Fruit fly (Drosophila melanogaster) whole organism, larva: Measurements from ENCODE around the gene unc-4.

ENCODE experiments used
- noc ChIP-seq: fragments of 200-800 bp; sonication (Bioruptor generic); optimal IDR thresholded peaks from 3 replicates; lab custom pipeline; 2019; ENCODE audit warnings: missing biosample characterization, mild to moderate bottlenecking, missing genetic modification characterization, moderate library complexity

unc-4 gene

DNA sequence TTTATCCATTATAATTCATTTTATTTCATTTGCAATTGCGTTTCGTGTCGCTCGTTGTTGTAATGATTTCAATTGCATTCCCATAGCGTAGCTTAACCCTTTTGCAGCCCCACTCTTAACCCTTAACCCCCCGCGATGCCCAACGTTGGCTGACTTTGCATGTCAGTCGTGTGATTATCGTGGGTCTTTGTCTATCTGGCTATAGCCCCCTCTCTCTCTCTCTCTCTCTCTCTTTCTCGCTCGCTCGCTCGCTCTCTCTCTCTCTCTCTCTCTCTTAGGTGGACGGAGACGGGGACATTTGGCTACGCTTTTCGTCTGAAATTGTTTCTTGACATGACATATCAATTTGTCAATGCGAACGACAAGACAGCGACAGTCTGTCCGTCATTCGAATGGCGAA lies 43.8 kb downstream of the unc-4 start:
- no peak for TF ChIP-seq noc

DNA sequence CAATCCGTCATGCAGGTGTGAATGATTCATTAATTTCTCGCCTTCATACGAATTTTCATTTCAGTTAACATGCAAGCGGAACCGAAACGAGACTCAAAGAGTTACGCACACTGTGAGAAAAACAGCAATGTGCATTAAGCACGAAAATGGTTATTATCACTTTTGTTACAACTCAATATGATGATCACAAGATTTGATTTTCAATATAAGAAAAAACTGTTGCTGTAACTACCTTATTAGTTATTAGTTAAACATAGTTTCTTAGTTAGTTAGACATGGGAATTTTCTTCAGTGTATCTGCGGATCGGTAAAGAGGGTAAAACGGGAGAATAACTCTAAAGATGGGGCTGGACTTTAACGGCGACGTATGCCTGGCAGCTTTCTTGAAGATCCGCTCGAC lies 46.4 kb downstream of the unc-4 start:
- no peak for TF ChIP-seq noc

DNA sequence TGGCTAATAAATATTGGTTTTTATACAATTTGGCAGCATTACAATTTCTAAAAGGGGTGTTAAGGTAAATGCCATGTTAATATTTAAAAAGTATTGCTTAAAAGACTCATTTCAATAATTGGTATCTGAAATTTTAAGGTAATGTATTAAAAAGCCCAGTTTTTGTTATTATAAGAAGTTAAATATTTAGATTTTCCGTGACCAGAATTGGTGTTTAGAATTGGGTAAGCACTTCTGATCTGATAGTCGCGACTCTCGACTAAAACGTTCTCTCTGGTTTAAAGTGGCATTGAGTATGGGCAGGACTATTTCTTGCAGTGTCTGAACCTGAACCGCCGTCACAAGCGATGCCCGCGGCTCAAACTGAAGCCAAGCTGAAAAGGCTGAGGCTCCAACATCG lies 48.1 kb downstream of the unc-4 start:
- TF ChIP-seq noc = no peak

DNA sequence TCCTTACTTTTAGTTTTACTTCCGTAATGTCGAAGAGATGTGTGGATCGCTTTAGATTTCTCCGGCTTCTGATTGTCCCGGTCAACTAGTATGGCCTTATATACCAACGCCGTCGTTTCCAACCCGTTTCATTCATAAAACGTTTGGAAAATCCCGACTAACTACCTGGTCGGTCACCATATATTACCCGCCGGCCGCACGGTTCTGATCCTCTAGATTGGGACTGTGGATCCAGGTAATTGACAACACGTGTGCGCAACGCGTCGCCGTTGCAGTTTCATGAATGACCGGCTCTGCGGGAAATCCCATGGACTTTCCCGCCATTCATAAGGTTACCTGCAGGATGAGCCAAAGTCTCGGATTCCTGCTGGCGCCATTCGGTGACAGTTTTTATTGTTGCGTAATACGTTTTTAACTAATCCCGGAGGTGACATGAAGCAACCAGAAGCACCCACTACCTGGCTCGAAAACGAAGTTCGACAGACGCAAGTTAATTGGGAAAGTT lies 51.3 kb downstream of the unc-4 start, which contains the start of gene CG12986:
Gene CG12986, minus strand, starts transcription at position 51 of the 505 bp plus-strand sequence.
- TF ChIP-seq noc = no peak

DNA sequence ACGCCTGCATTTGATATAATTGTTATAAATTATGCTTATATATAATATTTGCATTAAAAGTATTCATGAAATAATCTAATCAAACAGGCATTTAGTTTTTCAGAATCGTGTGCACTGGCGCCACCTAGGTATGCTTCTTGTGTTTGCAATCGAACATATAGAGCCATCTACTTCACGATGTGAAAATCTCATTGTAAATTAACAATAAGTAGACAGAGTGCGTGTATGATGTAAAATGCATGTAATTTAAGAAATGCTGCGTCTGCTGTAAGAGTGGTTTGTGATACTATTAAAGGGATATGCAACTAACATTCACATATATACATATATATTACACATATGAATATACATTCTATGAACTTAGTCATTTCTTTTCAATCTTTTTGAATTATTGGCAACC lies 51.9 kb downstream of the unc-4 start:
- no peak for TF ChIP-seq noc

DNA sequence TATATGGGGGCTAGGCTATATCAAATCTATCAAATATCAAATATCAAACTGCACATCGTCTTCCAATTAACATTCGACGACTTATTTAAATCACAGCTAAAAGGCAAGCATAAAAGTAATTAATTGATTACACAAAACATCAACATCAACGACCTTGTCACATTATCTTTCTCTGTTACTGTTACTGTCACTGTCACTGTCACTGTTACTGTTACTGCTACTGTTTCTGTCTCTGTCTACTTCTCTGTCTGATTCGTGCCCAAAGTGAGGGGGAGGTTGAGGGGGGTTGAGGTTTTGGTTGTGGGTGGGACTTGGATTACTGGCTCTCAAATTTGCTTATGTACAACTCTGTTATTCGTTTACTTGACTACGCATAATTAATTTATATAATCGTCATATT lies 53.1 kb downstream of the unc-4 start:
- TF ChIP-seq noc = no peak

DNA sequence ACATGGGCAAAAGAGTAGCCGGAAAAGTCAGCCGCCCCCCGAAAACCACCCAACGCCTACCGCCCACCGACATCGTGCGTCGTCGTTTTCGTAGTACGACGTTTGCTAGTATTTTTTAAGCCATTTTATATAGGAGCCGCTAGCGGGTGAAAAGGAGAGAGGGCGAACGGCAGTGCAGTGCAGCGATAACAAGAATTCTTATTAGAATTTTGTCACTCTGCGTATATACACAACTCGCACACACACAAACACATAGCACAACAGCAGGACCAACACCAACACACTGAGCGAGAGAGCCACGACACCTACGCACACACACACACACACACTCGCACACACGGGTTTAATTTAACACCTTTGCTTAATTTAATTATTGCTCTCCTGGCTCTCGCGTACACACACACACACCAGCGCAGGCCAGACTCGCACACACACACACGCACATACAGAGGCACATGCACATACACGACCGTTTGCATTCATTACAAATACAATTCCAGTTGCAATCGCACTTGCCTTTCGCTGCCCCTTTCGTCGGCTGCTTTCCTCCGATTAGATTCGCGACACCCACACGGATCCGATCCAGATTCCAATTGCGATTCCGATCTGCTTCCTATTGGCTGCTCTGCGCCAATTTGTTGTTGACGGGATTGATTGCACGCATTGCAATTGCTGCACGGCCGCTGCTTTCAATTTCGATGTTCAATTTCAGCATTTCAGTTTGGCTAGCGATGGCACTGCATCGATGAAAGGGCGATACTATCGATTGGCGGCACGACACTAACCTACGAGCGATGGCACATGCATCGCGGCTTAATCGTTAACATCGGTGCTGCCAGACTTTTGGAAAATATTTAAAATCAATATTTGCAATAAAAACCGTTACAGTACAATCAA lies 58.7 kb downstream of the unc-4 start, which contains the start of gene Socs16D:
Gene Socs16D, minus strand, starts transcription at position 758 of the 897 bp plus-strand sequence.
- no peak for TF ChIP-seq noc
